Fruit fly (Drosophila melanogaster) whole organism, embryonic: Measurements from ENCODE around the gene Snx21.

ENCODE experiments used
- Adf1 ChIP-seq: fragments of 200-800 bp; sonication (Bioruptor generic); IDR thresholded peaks from 2 replicates; pipeline ENCODE4 v1.3.6; 2022; ENCODE audit warnings: missing biosample characterization, missing genetic modification characterization
- Atf-2 ChIP-seq: fragments of 200-800 bp; sonication (Bioruptor generic); optimal IDR thresholded peaks from 2 replicates; lab custom pipeline; 2016; ENCODE audit warnings: missing biosample characterization, missing genetic modification characterization
- CG10147 ChIP-seq: fragments of 200-800 bp; sonication (Bioruptor generic); optimal IDR thresholded peaks from 2 replicates; lab custom pipeline; 2019; ENCODE audit warnings: missing biosample characterization, mild to moderate bottlenecking, missing genetic modification characterization, moderate library complexity
- CG10321 ChIP-seq: fragments of 200-800 bp; sonication (Bioruptor generic); IDR thresholded peaks from 2 replicates; pipeline ENCODE4 v1.3.6; 2022; ENCODE audit warnings: missing biosample characterization, missing genetic modification characterization
- CG10959 ChIP-seq: fragments of 200-800 bp; sonication (Bioruptor generic); IDR thresholded peaks from 2 replicates; pipeline ENCODE4 v1.3.6; 2022; ENCODE audit warnings: missing biosample characterization, missing genetic modification characterization
- CG11247 ChIP-seq: fragments of 200-800 bp; sonication (Bioruptor generic); IDR thresholded peaks from 2 replicates; pipeline ENCODE4 v1.3.6; 2022; ENCODE audit warnings: missing biosample characterization, missing genetic modification characterization
- CG12071 ChIP-seq: fragments of 200-800 bp; sonication (Bioruptor generic); optimal IDR thresholded peaks from 3 replicates; lab custom pipeline; 2018; ENCODE audit warnings: missing biosample characterization, mild to moderate bottlenecking, missing genetic modification characterization
- CG12744 ChIP-seq: fragments of 200-800 bp; sonication (Bioruptor generic); optimal IDR thresholded peaks from 2 replicates; lab custom pipeline; 2016; ENCODE audit warnings: missing biosample characterization, missing genetic modification characterization
- CG13624 ChIP-seq: fragments of 200-800 bp; sonication (Bioruptor generic); optimal IDR thresholded peaks from 2 replicates; lab custom pipeline; 2016; ENCODE audit warnings: missing biosample characterization, missing genetic modification characterization
- CG14667 ChIP-seq: fragments of 200-800 bp; sonication (Bioruptor generic); IDR thresholded peaks from 2 replicates; pipeline ENCODE4 v1.3.6; 2022; ENCODE audit warnings: missing biosample characterization, missing genetic modification characterization
- CG14710 ChIP-seq: fragments of 200-800 bp; sonication (Bioruptor generic); optimal IDR thresholded peaks from 3 replicates; lab custom pipeline; 2019; ENCODE audit warnings: missing biosample characterization, mild to moderate bottlenecking, missing genetic modification characterization, moderate library complexity
- CG1792 ChIP-seq: fragments of 200-800 bp; sonication (Bioruptor generic); optimal IDR thresholded peaks from 2 replicates; lab custom pipeline; 2016; ENCODE audit warnings: missing biosample characterization, missing genetic modification characterization
- CG2120 ChIP-seq: fragments of 200-800 bp; sonication (Bioruptor generic); optimal IDR thresholded peaks from 3 replicates; lab custom pipeline; 2016; ENCODE audit warnings: missing biosample characterization, missing genetic modification characterization
- CG3065 ChIP-seq: fragments of 200-800 bp; sonication (Bioruptor generic); optimal IDR thresholded peaks from 2 replicates; lab custom pipeline; 2016; ENCODE audit warnings: missing biosample characterization, missing genetic modification characterization
- CG34422 ChIP-seq: fragments of 200-800 bp; sonication (Bioruptor generic); IDR thresholded peaks from 3 replicates; pipeline ENCODE4 v1.3.6; 2022; ENCODE audit warnings: missing biosample characterization, missing genetic modification characterization
- CG3847 ChIP-seq: fragments of 200-800 bp; sonication (Bioruptor generic); IDR thresholded peaks from 2 replicates; pipeline ENCODE4 v1.3.6; 2022; ENCODE audit warnings: missing biosample characterization, missing genetic modification characterization
- CG4424 ChIP-seq: fragments of 200-800 bp; sonication (Bioruptor generic); optimal IDR thresholded peaks from 3 replicates; lab custom pipeline; 2016; ENCODE audit warnings: missing biosample characterization, missing genetic modification characterization
- CG6854 ChIP-seq: fragments of 200-800 bp; sonication (Bioruptor generic); optimal IDR thresholded peaks from 3 replicates; lab custom pipeline; 2017; ENCODE audit warnings: missing biosample characterization, mild to moderate bottlenecking, missing genetic modification characterization
- Camta ChIP-seq: fragments of 200-800 bp; sonication (Bioruptor generic); optimal IDR thresholded peaks from 2 replicates; lab custom pipeline; 2016; ENCODE audit warnings: missing biosample characterization, missing genetic modification characterization
- CoRest ChIP-seq: fragments of 200-800 bp; sonication (Bioruptor generic); optimal IDR thresholded peaks from 3 replicates; lab custom pipeline; 2018; ENCODE audit warnings: missing biosample characterization, mild to moderate bottlenecking, missing genetic modification characterization, moderate library complexity
- Hmr ChIP-seq: fragments of 200-800 bp; sonication (Bioruptor generic); optimal IDR thresholded peaks from 3 replicates; lab custom pipeline; 2017; ENCODE audit warnings: mild to moderate bottlenecking, missing biosample characterization, missing genetic modification reagents, missing genetic modification characterization
- Hr51 ChIP-seq, 2 experiments: fragments of 200-800 bp; sonication (Bioruptor generic); optimal IDR thresholded peaks; 2 replicates in 1 of 2; 3 replicates in 1 of 2; lab custom pipeline; 2016 to 2018; ENCODE audit warnings: missing biosample characterization in 2 of 2, missing genetic modification characterization in 2 of 2, mild to moderate bottlenecking in 1 of 2, moderate library complexity in 1 of 2
- Lpt ChIP-seq: fragments of >200 bp; optimal IDR thresholded peaks from 2 replicates; lab custom pipeline; 2018; ENCODE audit warnings: missing biosample characterization, missing genetic modification characterization
- MBD-R2 ChIP-seq: fragments of 200-800 bp; sonication (Bioruptor generic); IDR thresholded peaks from 2 replicates; pipeline ENCODE4 v1.3.6; 2022; ENCODE audit warnings: missing biosample characterization, missing genetic modification characterization
- Mes4 ChIP-seq: fragments of 200-800 bp; sonication (Bioruptor generic); optimal IDR thresholded peaks from 2 replicates; lab custom pipeline; 2016; ENCODE audit warnings: missing biosample characterization, missing genetic modification characterization
- Rx ChIP-seq: fragments of 200-800 bp; sonication (Bioruptor generic); IDR thresholded peaks from 2 replicates; pipeline ENCODE4 v1.3.6; 2022; ENCODE audit warnings: missing biosample characterization, missing genetic modification characterization
- Ssrp ChIP-seq: fragments of 200-800 bp; sonication (Bioruptor generic); optimal IDR thresholded peaks from 2 replicates; lab custom pipeline; 2018; ENCODE audit warnings: missing biosample characterization, mild to moderate bottlenecking, missing genetic modification characterization, moderate library complexity
- YL-1 ChIP-seq: fragments of 200-800 bp; sonication (Bioruptor generic); optimal IDR thresholded peaks from 3 replicates; lab custom pipeline; 2017; ENCODE audit warnings: missing biosample characterization, mild to moderate bottlenecking, missing genetic modification characterization
- aop ChIP-seq: fragments of 200-800 bp; sonication (Bioruptor generic); IDR thresholded peaks from 2 replicates; pipeline ENCODE4 v1.3.6; 2022; ENCODE audit warnings: missing biosample characterization, missing genetic modification characterization
- bigmax ChIP-seq: fragments of 200-800 bp; sonication (Bioruptor generic); optimal IDR thresholded peaks from 2 replicates; lab custom pipeline; 2018; ENCODE audit warnings: missing biosample characterization, mild to moderate bottlenecking, missing genetic modification characterization
- dati ChIP-seq: fragments of 200-800 bp; sonication (Bioruptor generic); IDR thresholded peaks from 2 replicates; pipeline ENCODE4 v1.3.6; 2022; ENCODE audit warnings: missing biosample characterization, missing genetic modification characterization
- disco-r ChIP-seq: fragments of 200-800 bp; sonication (Bioruptor generic); optimal IDR thresholded peaks from 2 replicates; lab custom pipeline; 2016; ENCODE audit warnings: missing biosample characterization, missing genetic modification characterization
- dm ChIP-seq: fragments of 200-800 bp; sonication (Bioruptor generic); optimal IDR thresholded peaks from 3 replicates; lab custom pipeline; 2016; ENCODE audit warnings: missing biosample characterization, missing genetic modification characterization
- dysf ChIP-seq: fragments of 200-800 bp; sonication (Bioruptor generic); IDR thresholded peaks from 3 replicates; pipeline ENCODE4 v1.3.6; 2022; ENCODE audit warnings: missing biosample characterization, missing genetic modification characterization
- eve ChIP-seq, 2 experiments: fragments of >200 bp; optimal IDR thresholded peaks; 2 replicates each; lab custom pipeline; 2017; ENCODE audit warnings: missing biosample characterization in 2 of 2, missing genetic modification characterization in 2 of 2
- gce ChIP-seq: fragments of 200-800 bp; sonication (Bioruptor generic); IDR thresholded peaks from 3 replicates; pipeline ENCODE4 v1.3.6; 2022; ENCODE audit warnings: missing biosample characterization, missing genetic modification characterization
- gcm ChIP-seq: fragments of 200-800 bp; sonication (Bioruptor generic); optimal IDR thresholded peaks from 2 replicates; lab custom pipeline; 2019; ENCODE audit warnings: missing biosample characterization, mild to moderate bottlenecking, missing genetic modification characterization, moderate library complexity
- gfzf ChIP-seq: fragments of 200-800 bp; sonication (Bioruptor generic); optimal IDR thresholded peaks from 2 replicates; lab custom pipeline; 2016; ENCODE audit warnings: missing biosample characterization, mild to moderate bottlenecking, missing genetic modification characterization, moderate library complexity
- insv ChIP-seq, 2 experiments: fragments of 200-800 bp; sonication (Bioruptor generic); optimal IDR thresholded peaks; 3 replicates each; lab custom pipeline; 2016 to 2018; ENCODE audit warnings: missing biosample characterization in 2 of 2, missing genetic modification characterization in 2 of 2
- lilli ChIP-seq: fragments of 200-800 bp; sonication (Bioruptor generic); optimal IDR thresholded peaks from 3 replicates; lab custom pipeline; 2016; ENCODE audit warnings: missing biosample characterization, missing genetic modification characterization
- lola ChIP-seq, 3 experiments: fragments of >200 bp in 2 of 3; fragments of 200-800 bp in 1 of 3; sonication (Bioruptor generic) in 1 of 3; optimal IDR thresholded peaks; 2 replicates each; lab custom pipeline; 2017 to 2019; ENCODE audit warnings: missing biosample characterization in 3 of 3, missing genetic modification characterization in 3 of 3, mild to moderate bottlenecking in 1 of 3, moderate library complexity in 1 of 3
- mld ChIP-seq: fragments of 200-800 bp; sonication (Bioruptor generic); IDR thresholded peaks from 3 replicates; pipeline ENCODE4 v1.3.6; 2022; ENCODE audit warnings: missing biosample characterization, missing genetic modification characterization; ENCODE audit not compliant: partially characterized antibody
- nerfin-2 ChIP-seq: fragments of 200-800 bp; sonication (Bioruptor generic); IDR thresholded peaks from 2 replicates; pipeline ENCODE4 v1.3.6; 2022; ENCODE audit warnings: missing biosample characterization, missing genetic modification characterization; ENCODE audit not compliant: partially characterized antibody
- odd ChIP-seq: fragments of 200-800 bp; sonication (Bioruptor generic); optimal IDR thresholded peaks from 2 replicates; lab custom pipeline; 2017; ENCODE audit warnings: missing biosample characterization, mild to moderate bottlenecking, missing genetic modification characterization
- phol ChIP-seq: fragments of 200-800 bp; sonication (Bioruptor generic); optimal IDR thresholded peaks from 3 replicates; lab custom pipeline; 2018; ENCODE audit warnings: missing biosample characterization, mild to moderate bottlenecking, missing genetic modification characterization, moderate library complexity
- prd ChIP-seq, 3 experiments: fragments of >200 bp in 2 of 3; fragments of 200-800 bp in 1 of 3; sonication (Bioruptor generic) in 1 of 3; optimal IDR thresholded peaks in 2 of 3; IDR thresholded peaks in 1 of 3; 2 replicates in 2 of 3; 3 replicates in 1 of 3; pipeline versions ENCODE4 v1.3.6 to Lab custom; 2017 to 2022; ENCODE audit warnings: missing biosample characterization in 1 of 3, missing genetic modification characterization in 1 of 3
- row ChIP-seq: fragments of 200-800 bp; sonication (Bioruptor generic); IDR thresholded peaks from 3 replicates; pipeline ENCODE4 v1.3.6; 2022; ENCODE audit warnings: missing biosample characterization, missing genetic modification characterization
- sob ChIP-seq: fragments of 200-800 bp; sonication (Bioruptor generic); IDR thresholded peaks from 2 replicates; pipeline ENCODE4 v1.3.6; 2022; ENCODE audit warnings: missing biosample characterization, missing genetic modification characterization
- sr ChIP-seq: fragments of 200-800 bp; sonication (Bioruptor generic); IDR thresholded peaks from 3 replicates; pipeline ENCODE4 v1.3.6; 2022; ENCODE audit warnings: missing biosample characterization, missing genetic modification characterization
- tx ChIP-seq: fragments of 200-800 bp; sonication (Bioruptor generic); optimal IDR thresholded peaks from 2 replicates; lab custom pipeline; 2016; ENCODE audit warnings: missing biosample characterization, missing genetic modification characterization

The Snx21 gene

DNA sequence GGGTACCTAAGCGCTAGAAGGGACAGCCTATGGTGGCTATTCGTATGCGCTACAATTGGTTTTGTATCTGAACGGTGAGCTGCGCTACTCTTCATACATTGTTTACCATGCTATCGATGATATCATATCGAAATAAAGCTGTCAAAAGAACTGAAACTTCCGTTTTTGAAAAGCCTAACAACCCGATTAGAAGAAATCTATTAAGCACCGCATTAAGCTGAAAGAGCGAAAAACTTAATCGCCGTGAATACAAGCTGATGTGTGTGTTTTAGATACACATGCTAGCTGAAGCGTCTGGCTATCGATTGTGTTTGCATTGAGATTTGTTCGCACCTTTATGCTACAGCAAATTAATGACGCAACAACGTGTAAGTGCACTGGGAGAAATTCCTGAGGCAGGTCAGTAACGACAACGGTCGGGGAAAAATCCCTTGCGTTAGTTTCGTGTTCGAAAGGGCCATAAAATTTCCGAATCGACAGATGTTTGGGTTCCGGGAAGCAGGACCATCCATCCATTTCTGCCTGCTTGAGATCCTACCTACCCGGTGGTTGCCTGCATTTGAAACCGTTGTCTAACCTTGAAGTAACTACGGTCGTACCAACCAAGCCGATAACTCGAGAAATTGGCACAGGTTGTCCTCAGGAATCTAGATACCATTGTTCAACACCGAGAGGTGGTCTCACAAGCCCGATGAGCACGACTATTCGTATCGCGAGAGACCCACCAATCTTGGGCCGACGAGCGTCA lies 15.0 kb downstream of the Snx21 start (continued):
- TF ChIP-seq eve (GFP tag; optimal IDR thresholded peaks at IDR 0.05; lab: Kevin White, UChicago) = no peak
- no peak for TF ChIP-seq row (GFP tag; lab: Robert Waterston, UW)
- peak; percentile 71 to 86 for TF ChIP-seq Hr51 (GFP tag; optimal IDR thresholded peaks at IDR 0.05; lab: Kevin White, UChicago)
- no peak for TF ChIP-seq Rx
- TF ChIP-seq CG14667 (GFP tag; lab: Robert Waterston, UW) = no peak
- peak; percentile 80 for TF ChIP-seq CG10147 (GFP tag; lab: Kevin White, UChicago)
- TF ChIP-seq CG12071 (GFP tag; lab: Kevin White, UChicago) = peak; percentile 83
- TF ChIP-seq CG10321 = no peak
- peak; percentile 65 for TF ChIP-seq CG12744 (GFP tag; lab: Kevin White, UChicago)
- TF ChIP-seq gcm (GFP tag; lab: Kevin White, UChicago) = peak; percentile 34
- no peak for TF ChIP-seq Lpt (GFP tag; lab: Kevin White, UChicago)
- peak; percentile 55 for TF ChIP-seq bigmax (GFP tag; lab: Kevin White, UChicago)
- TF ChIP-seq dati = no peak
- peak; percentile 80 for TF ChIP-seq Hmr (GFP tag; lab: Kevin White, UChicago)
- TF ChIP-seq Mes4 (GFP tag; lab: Kevin White, UChicago) = peak; percentile 74
- no peak for TF ChIP-seq nerfin-2 (GFP tag; lab: Robert Waterston, UW)
- TF ChIP-seq Camta (GFP tag; lab: Kevin White, UChicago) = peak; percentile 69
- TF ChIP-seq CG10959 (GFP tag; lab: Robert Waterston, UW) = no peak
- peak; percentile 90 for TF ChIP-seq lilli (GFP tag; lab: Kevin White, UChicago)
- peak; percentile 60 for TF ChIP-seq Ssrp (tag; lab: Kevin White, UChicago)
- TF ChIP-seq aop (GFP tag; lab: Robert Waterston, UW) = no peak
- TF ChIP-seq CG1792 (GFP tag; lab: Kevin White, UChicago) = peak; percentile 75
- TF ChIP-seq CG11247 (GFP tag; lab: Robert Waterston, UW) = no peak
- peak; percentile 83 for TF ChIP-seq phol (tag; lab: Kevin White, UChicago)
- peak; percentile 82 for TF ChIP-seq CoRest
- TF ChIP-seq odd = peak; percentile 67
- peak; percentile 91 for TF ChIP-seq CG2120 (GFP tag; lab: Kevin White, UChicago)
- TF ChIP-seq sob (GFP tag; lab: Robert Waterston, UW) = no peak
- TF ChIP-seq tx = peak; percentile 61
- TF ChIP-seq gce = no peak
- TF ChIP-seq CG4424 (GFP tag; lab: Kevin White, UChicago) = peak; percentile 72
- TF ChIP-seq CG13624 (GFP tag; lab: Kevin White, UChicago) = peak; percentile 90
- peak; percentile 44 for TF ChIP-seq dm (GFP tag; lab: Kevin White, UChicago)
- peak; percentile 51 for TF ChIP-seq YL-1 (GFP tag; lab: Kevin White, UChicago)
- peak; percentile 65 for TF ChIP-seq CG14710
- TF ChIP-seq lola (GFP tag; optimal IDR thresholded peaks at IDR 0.05; lab: Kevin White, UChicago) = peak in 1 of 3 experiments; percentile 61
- TF ChIP-seq CG34422 = no peak
- peak; percentile 76 for TF ChIP-seq CG6854 (GFP tag; lab: Kevin White, UChicago)
- peak; percentile 67 for TF ChIP-seq disco-r (GFP tag; lab: Kevin White, UChicago)
- peak; percentile 26 for TF ChIP-seq CG3065
- no peak for TF ChIP-seq Adf1 (GFP tag; lab: Robert Waterston, UW)
- no peak for TF ChIP-seq gfzf (GFP tag; lab: Kevin White, UChicago)
- TF ChIP-seq dysf (GFP tag; lab: Robert Waterston, UW) = no peak
- TF ChIP-seq insv (GFP tag; optimal IDR thresholded peaks at IDR 0.05; lab: Kevin White, UChicago) = peak in 1 of 2 experiments; percentile 29
- TF ChIP-seq Atf-2 = peak; percentile 57
- no peak for TF ChIP-seq MBD-R2
- TF ChIP-seq prd (optimal IDR thresholded peaks at IDR 0.05; lab: Kevin White, UChicago) = no peak
- no peak for TF ChIP-seq prd (GFP tag; IDR thresholded peaks at IDR 0.05; lab: Robert Waterston, UW)
- no peak for TF ChIP-seq sr (GFP tag; lab: Robert Waterston, UW)
- TF ChIP-seq CG3847 (GFP tag; lab: Robert Waterston, UW) = no peak
- no peak for TF ChIP-seq mld (GFP tag; lab: Robert Waterston, UW)
